Worm (Caenorhabditis elegans) whole organism, L4/young adult: Measurements from ENCODE around the gene sqd-1.

Source experiments
- W03F9.2 ChIP-seq: fragments of 150-350 bp; optimal IDR thresholded peaks from 2 replicates; lab custom pipeline; 2014; ENCODE audit warnings: missing biosample characterization, missing genetic modification characterization
- dao-5 ChIP-seq: sonication (generic microtip); optimal IDR thresholded peaks from 2 replicates; lab custom pipeline; 2016; ENCODE audit warnings: missing genotype, missing genetic modification characterization, moderate library complexity, missing compliant biosample characterization
- him-1 ChIP-seq: sonication (generic microtip); optimal IDR thresholded peaks from 2 replicates; lab custom pipeline; 2016; ENCODE audit warnings: missing genotype, missing genetic modification reagents, missing genetic modification characterization, missing compliant biosample characterization

DNA sequence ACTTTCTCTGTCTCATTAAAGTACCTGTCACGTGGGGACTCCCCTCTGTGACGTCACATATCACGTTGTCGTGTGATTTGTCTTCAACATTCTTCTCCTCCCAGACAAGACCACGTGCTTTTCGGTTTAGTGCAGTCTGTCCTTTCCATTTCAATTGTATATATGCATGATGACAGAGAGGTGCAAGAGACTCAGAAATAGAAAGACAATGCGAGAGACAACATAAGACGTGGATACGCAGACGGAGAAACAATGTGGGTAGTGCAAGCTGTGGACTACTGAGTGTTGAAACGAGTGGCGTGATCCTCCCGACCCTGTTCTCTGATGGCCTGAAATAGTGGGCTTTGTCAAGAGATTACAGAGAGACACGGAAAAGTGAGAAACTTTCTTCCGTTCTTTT, 12.8 kb downstream of the sqd-1 start:
- TF ChIP-seq him-1 (tag; lab: Kevin White, UChicago): peak; percentile 81
- TF ChIP-seq dao-5 (tag; lab: Kevin White, UChicago): no peak
- TF ChIP-seq W03F9.2 (tag; lab: Kevin White, UChicago): peak; percentile 95
